Worm (Caenorhabditis elegans): Measurements from ENCODE around the gene tmed-1.
A peak's percentile ranks its signal among the peaks of the same experiment; 100 is the strongest.

Gene tmed-1

DNA sequence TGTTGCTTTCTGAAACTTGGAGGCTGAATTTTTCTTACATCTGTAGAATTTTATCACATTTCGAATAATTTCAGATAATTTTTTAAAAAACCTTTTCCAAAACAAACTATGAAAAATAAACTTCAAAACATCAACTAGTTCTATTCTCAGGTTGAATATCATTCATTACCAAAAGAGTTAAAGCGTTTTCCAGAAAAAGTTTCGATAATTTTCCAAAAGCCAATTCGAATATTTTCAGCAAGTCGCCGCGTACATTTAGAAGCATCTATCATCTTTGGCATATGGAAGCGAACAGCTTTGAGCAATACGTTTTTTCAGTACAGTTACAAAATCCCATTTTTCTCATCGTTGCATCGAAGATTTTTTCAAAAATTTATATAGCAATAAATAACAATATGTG, 41.0 kb downstream of the tmed-1 start (continued):
- TF ChIP-seq lsl-1 (GFP tag; optimal IDR thresholded peaks at IDR 0.05) (no peak), ceh-58 (GFP tag; IDR thresholded peaks at IDR 0.05) (no peak), somi-1 (GFP tag; optimal IDR thresholded peaks at IDR 0.05) (no peak), rpc-1 (optimal IDR thresholded peaks at IDR 0.05) (no peak), rpc-1 (tag; optimal IDR thresholded peaks at IDR 0.05) (no peak), lin-26 (GFP tag; IDR thresholded peaks at IDR 0.05) (no peak; the same call in 1 of the 2 replicates), ceh-79 (tag; optimal IDR thresholded peaks at IDR 0.05) (no peak), F23B12.7 (tag; optimal IDR thresholded peaks at IDR 0.05; ENCODE audit: insufficient read depth) (no peak), ceh-100 (GFP tag; IDR thresholded peaks at IDR 0.05) (no peak), lin-35 (GFP tag; optimal IDR thresholded peaks at IDR 0.05) (no peak), ztf-22 (GFP tag; optimal IDR thresholded peaks at IDR 0.05) (no peak), pha-4 (tag; optimal IDR thresholded peaks at IDR 0.05) (no peak), egl-18 (GFP tag; IDR thresholded peaks at IDR 0.05) (no peak), snpc-1.3 (tag; optimal IDR thresholded peaks at IDR 0.05; ENCODE audit: insufficient read depth) (no peak), nfyb-1 (GFP tag; IDR thresholded peaks at IDR 0.05) (peak; percentile 77; the same call in 1 of the 2 replicates), akir-1 (GFP tag; optimal IDR thresholded peaks at IDR 0.05) (no peak), attf-5 (GFP tag; optimal IDR thresholded peaks at IDR 0.05) (no peak), nhr-120 (GFP tag; IDR thresholded peaks at IDR 0.05) (no peak), repo-1 (tag; optimal IDR thresholded peaks at IDR 0.05) (peak; percentile 76), K12H6.12 (tag; optimal IDR thresholded peaks at IDR 0.05) (no peak), lag-1 (GFP tag; IDR thresholded peaks at IDR 0.05) (no peak), nfya-2 (GFP tag; IDR thresholded peaks at IDR 0.05) (no peak), Y79H2A.3 (GFP tag; conservative IDR thresholded peaks at IDR 0.05) (no peak), rec-8 (tag; optimal IDR thresholded peaks at IDR 0.05) (no peak), ama-1 (optimal IDR thresholded peaks at IDR 0.05) (peak; percentile 49), ama-1 (GFP tag; optimal IDR thresholded peaks at IDR 0.05) (no peak), egl-44 (GFP tag; IDR thresholded peaks at IDR 0.05) (no peak), F57A8.1 (GFP tag; optimal IDR thresholded peaks at IDR 0.05) (no peak), lin-40 (tag; optimal IDR thresholded peaks at IDR 0.05) (peak; percentile 50), C17E4.6 (GFP tag; IDR thresholded peaks at IDR 0.05) (no peak), F55B11.4 (tag; optimal IDR thresholded peaks at IDR 0.05; ENCODE audit: borderline replicate concordance, insufficient read depth) (no peak), him-1 (tag; optimal IDR thresholded peaks at IDR 0.05) (no peak), tbp1 (GFP tag; optimal IDR thresholded peaks at IDR 0.05) (no peak), tlf-1 (GFP tag; optimal IDR thresholded peaks at IDR 0.05) (no peak), sdz-38 (tag; optimal IDR thresholded peaks at IDR 0.05) (no peak), unc-130 (GFP tag; optimal IDR thresholded peaks at IDR 0.05) (no peak), bed-2 (GFP tag; IDR thresholded peaks at IDR 0.05) (no peak), lin-54 (GFP tag; optimal IDR thresholded peaks at IDR 0.05) (peak; percentile 4), B0019.2 (GFP tag; conservative IDR thresholded peaks at IDR 0.05) (no peak), unc-62 (GFP tag; optimal IDR thresholded peaks at IDR 0.05) (no peak), cebp-2 (GFP tag; IDR thresholded peaks at IDR 0.05) (no peak), B0336.3 (GFP tag; IDR thresholded peaks at IDR 0.05) (0 out of 2 replicates have a peak, but pooled peaks have one; percentile 59), Y67H2A.10 (GFP tag; conservative IDR thresholded peaks at IDR 0.05) (no peak), F22D6.2 (tag; optimal IDR thresholded peaks at IDR 0.05) (no peak), ccch-3 (GFP tag; optimal IDR thresholded peaks at IDR 0.05) (no peak), egrh-3 (GFP tag; IDR thresholded peaks at IDR 0.05) (no peak), attf-6 (GFP tag; IDR thresholded peaks at IDR 0.05) (no peak), let-526 (GFP tag; IDR thresholded peaks at IDR 0.05) (no peak), ZK185.1 (tag; optimal IDR thresholded peaks at IDR 0.05; ENCODE audit: poor library complexity, severe bottlenecking) (peak; percentile 35), ceh-91 (GFP tag; IDR thresholded peaks at IDR 0.05) (no peak)
